Worm (Caenorhabditis elegans) whole organism, young adult: Measurements from ENCODE around the gene hrpa-1.

ENCODE experiments used
- B0035.1 ChIP-seq: sonication (generic microtip); optimal IDR thresholded peaks from 2 replicates; lab custom pipeline; 2016; ENCODE audit warnings: missing genetic modification characterization, mild to moderate bottlenecking, missing compliant biosample characterization, missing genotype, missing genetic modification reagents
- B0336.3 ChIP-seq: fragments of 200-800 bp; sonication (Bioruptor generic); IDR thresholded peaks from 2 replicates; pipeline ENCODE4 v1.3.6; 2022; ENCODE audit warnings: missing genetic modification characterization, missing compliant biosample characterization
- F23B12.7 ChIP-seq: sonication (generic microtip); optimal IDR thresholded peaks from 2 replicates; lab custom pipeline; 2017; ENCODE audit warnings: missing genetic modification characterization, mild to moderate bottlenecking, missing compliant biosample characterization, antibody characterized with exemption, moderate library complexity; ENCODE audit not compliant: insufficient read depth
- F33H1.4 ChIP-seq: fragments of 200-800 bp; sonication (Bioruptor generic); IDR thresholded peaks from 2 replicates; pipeline ENCODE4 v1.3.6; 2022; ENCODE audit warnings: missing genetic modification reagents, missing genetic modification characterization, missing compliant biosample characterization
- F39B2.1 ChIP-seq: fragments of 200-800 bp; sonication (Bioruptor generic); IDR thresholded peaks from 2 replicates; pipeline ENCODE4 v1.3.6; 2022; ENCODE audit warnings: missing genetic modification reagents, missing genetic modification characterization, missing compliant biosample characterization
- F57A8.1 ChIP-seq: fragments of 200-800 bp; sonication (Bioruptor generic); optimal IDR thresholded peaks from 2 replicates; lab custom pipeline; 2018; ENCODE audit warnings: mild to moderate bottlenecking, missing genetic modification characterization, moderate library complexity, missing compliant biosample characterization
- K12H6.12 ChIP-seq: fragments of 200-800 bp; sonication (Bioruptor generic); optimal IDR thresholded peaks from 2 replicates; lab custom pipeline; 2018; ENCODE audit warnings: mild to moderate bottlenecking, missing genetic modification characterization, missing compliant biosample characterization
- T07F8.4 ChIP-seq: sonication (generic microtip); optimal IDR thresholded peaks from 2 replicates; lab custom pipeline; 2016; ENCODE audit warnings: mild to moderate bottlenecking, missing genetic modification characterization, moderate library complexity, missing compliant biosample characterization
- T26A5.8 ChIP-seq: sonication (generic microtip); optimal IDR thresholded peaks from 2 replicates; lab custom pipeline; 2016; ENCODE audit warnings: missing genetic modification characterization, missing compliant biosample characterization
- Y53G8AR.9 ChIP-seq: fragments of 200-800 bp; sonication (Bioruptor generic); conservative IDR thresholded peaks from 2 replicates; pipeline ENCODE4 v1.3.6; 2022; ENCODE audit warnings: missing genetic modification reagents, missing genetic modification characterization, missing compliant biosample characterization
- aptf-3 ChIP-seq: fragments of 200-800 bp; sonication (Bioruptor generic); IDR thresholded peaks from 2 replicates; pipeline ENCODE4 v1.3.6; 2022; ENCODE audit warnings: missing genetic modification characterization, missing compliant biosample characterization
- atf-7 ChIP-seq: sonication (generic microtip); optimal IDR thresholded peaks from 2 replicates; lab custom pipeline; 2017; ENCODE audit warnings: mild to moderate bottlenecking, missing genetic modification characterization, missing compliant biosample characterization
- bed-1 ChIP-seq: fragments of 200-800 bp; sonication (Bioruptor generic); IDR thresholded peaks from 2 replicates; pipeline ENCODE4 v1.3.6; 2022; ENCODE audit warnings: missing genetic modification reagents, missing genetic modification characterization, missing compliant biosample characterization
- ceh-40 ChIP-seq: fragments of 200-800 bp; sonication (Bioruptor generic); IDR thresholded peaks from 2 replicates; pipeline ENCODE4 v1.3.6; 2022; ENCODE audit warnings: missing genetic modification characterization, missing compliant biosample characterization
- ceh-91 ChIP-seq: fragments of 200-800 bp; sonication (Bioruptor generic); IDR thresholded peaks from 2 replicates; pipeline ENCODE4 v1.3.6; 2022; ENCODE audit warnings: missing genetic modification reagents, missing genetic modification characterization, missing compliant biosample characterization
- chd-7 ChIP-seq: sonication (generic microtip); optimal IDR thresholded peaks from 2 replicates; lab custom pipeline; 2016; ENCODE audit warnings: mild to moderate bottlenecking, missing genetic modification characterization, moderate library complexity, missing compliant biosample characterization
- dpl-1 ChIP-seq: fragments of 150-350 bp; optimal IDR thresholded peaks from 2 replicates; lab custom pipeline; 2014; ENCODE audit warnings: missing biosample characterization, missing genetic modification reagents, missing genetic modification characterization
- efl-1 ChIP-seq: fragments of 150-350 bp; optimal IDR thresholded peaks from 2 replicates; lab custom pipeline; 2014; ENCODE audit warnings: missing biosample characterization, missing genetic modification reagents, missing genetic modification characterization
- gei-17 ChIP-seq: fragments of 200-800 bp; sonication (Bioruptor generic); optimal IDR thresholded peaks from 2 replicates; lab custom pipeline; 2018; ENCODE audit warnings: mild to moderate bottlenecking, missing genetic modification characterization, missing compliant biosample characterization
- hlh-12 ChIP-seq: sonication (generic microtip); optimal IDR thresholded peaks from 2 replicates; lab custom pipeline; 2016; ENCODE audit warnings: missing genetic modification characterization, missing compliant biosample characterization
- hlh-26 ChIP-seq: fragments of 200-800 bp; sonication (Bioruptor generic); conservative IDR thresholded peaks from 2 replicates; pipeline ENCODE4 v1.3.6; 2022; ENCODE audit warnings: missing genetic modification reagents, missing genetic modification characterization, missing compliant biosample characterization
- hmg-1.2 ChIP-seq: fragments of 200-800 bp; sonication (Bioruptor generic); IDR thresholded peaks from 2 replicates; pipeline ENCODE4 v1.3.6; 2022; ENCODE audit warnings: missing genetic modification reagents, missing genetic modification characterization, missing compliant biosample characterization
- hrde-1 ChIP-seq: sonication (generic microtip); optimal IDR thresholded peaks from 2 replicates; lab custom pipeline; 2016; ENCODE audit warnings: missing genetic modification characterization, mild to moderate bottlenecking, missing compliant biosample characterization, moderate library complexity, missing genotype, missing genetic modification reagents, borderline replicate concordance
- lin-26 ChIP-seq: fragments of 200-800 bp; sonication (Bioruptor generic); IDR thresholded peaks from 2 replicates; pipeline ENCODE4 v1.3.6; 2022; ENCODE audit warnings: missing genetic modification reagents, missing genetic modification characterization, missing compliant biosample characterization
- lsy-27 ChIP-seq: sonication (generic microtip); optimal IDR thresholded peaks from 2 replicates; lab custom pipeline; 2017; ENCODE audit warnings: missing genetic modification characterization, mild to moderate bottlenecking, missing compliant biosample characterization, antibody characterized with exemption, missing genotype, borderline replicate concordance; ENCODE audit not compliant: insufficient read depth
- mes-4 ChIP-seq: sonication (generic microtip); optimal IDR thresholded peaks from 2 replicates; lab custom pipeline; 2016; ENCODE audit warnings: missing genotype, missing genetic modification characterization, missing compliant biosample characterization
- nfya-1 ChIP-seq: sonication (generic microtip); optimal IDR thresholded peaks from 2 replicates; lab custom pipeline; 2017; ENCODE audit warnings: antibody characterized with exemption, missing compliant biosample characterization, missing genetic modification characterization, borderline replicate concordance; ENCODE audit not compliant: insufficient read depth
- nfyb-1 ChIP-seq: fragments of 200-800 bp; sonication (Bioruptor generic); IDR thresholded peaks from 2 replicates; pipeline ENCODE4 v1.3.6; 2022; ENCODE audit warnings: missing genetic modification reagents, missing genetic modification characterization, missing compliant biosample characterization
- nhr-90 ChIP-seq: sonication (generic microtip); optimal IDR thresholded peaks from 2 replicates; lab custom pipeline; 2016; ENCODE audit warnings: missing genotype, mild to moderate bottlenecking, missing genetic modification characterization, missing compliant biosample characterization
- pbrm-1 ChIP-seq: fragments of 200-800 bp; sonication (Bioruptor generic); IDR thresholded peaks from 2 replicates; pipeline ENCODE4 v1.3.6; 2022; ENCODE audit warnings: missing genetic modification reagents, missing genetic modification characterization, missing compliant biosample characterization
- pha-4 ChIP-seq: fragments of 150-350 bp; sonication (generic microtip); optimal IDR thresholded peaks from 2 replicates; lab custom pipeline; 2014; ENCODE audit warnings: missing biosample characterization, missing genetic modification reagents, missing genetic modification characterization
- repo-1 ChIP-seq: sonication (generic microtip); optimal IDR thresholded peaks from 2 replicates; lab custom pipeline; 2017; ENCODE audit warnings: mild to moderate bottlenecking, missing genetic modification characterization, missing compliant biosample characterization
- rpc-1 ChIP-seq, 2 experiments: fragments of 150-350 bp in 1 of 2; sonication (generic microtip) in 1 of 2; optimal IDR thresholded peaks; 2 replicates each; lab custom pipeline; 2014 to 2018; ENCODE audit warnings: missing biosample characterization in 1 of 2, missing genetic modification characterization in 1 of 2, missing genetic modification reagents in 1 of 2, missing genotype in 1 of 2
- sdz-38 ChIP-seq: sonication (generic microtip); optimal IDR thresholded peaks from 2 replicates; lab custom pipeline; 2016; ENCODE audit warnings: missing genotype, missing genetic modification characterization, missing compliant biosample characterization
- snpc-3.4 ChIP-seq: sonication (generic microtip); optimal IDR thresholded peaks from 2 replicates; lab custom pipeline; 2017; ENCODE audit warnings: missing genetic modification characterization, mild to moderate bottlenecking, missing compliant biosample characterization, antibody characterized with exemption, moderate library complexity, missing genotype, missing genetic modification reagents
- snpc-4 ChIP-seq, 5 experiments: fragments of 150-350 bp in 1 of 5; sonication (generic microtip) in 4 of 5; optimal IDR thresholded peaks; 2 replicates each; lab custom pipeline; 2014 to 2018; ENCODE audit warnings: missing genetic modification characterization in 5 of 5, missing biosample characterization in 3 of 5, antibody characterized with exemption in 2 of 5, mild to moderate bottlenecking in 2 of 5, missing compliant biosample characterization in 2 of 5, missing genotype in 2 of 5, moderate library complexity in 2 of 5, missing genetic modification reagents in 1 of 5
- tbp1 ChIP-seq: fragments of 200-800 bp; sonication (Bioruptor generic); optimal IDR thresholded peaks from 2 replicates; lab custom pipeline; 2018; ENCODE audit warnings: mild to moderate bottlenecking, missing genetic modification characterization, missing compliant biosample characterization
- tbx-9 ChIP-seq: sonication (generic microtip); optimal IDR thresholded peaks from 2 replicates; lab custom pipeline; 2016; ENCODE audit warnings: borderline replicate concordance, missing genetic modification characterization, inconsistent platforms, missing compliant biosample characterization
- unc-130 ChIP-seq: sonication (generic microtip); optimal IDR thresholded peaks from 2 replicates; lab custom pipeline; 2016; ENCODE audit warnings: missing genetic modification reagents, missing genetic modification characterization, missing compliant biosample characterization
- xnd-1 ChIP-seq: sonication (generic microtip); optimal IDR thresholded peaks from 2 replicates; lab custom pipeline; 2016; ENCODE audit warnings: missing genotype, missing genetic modification reagents, missing genetic modification characterization, missing compliant biosample characterization
- zfh-2 ChIP-seq: fragments of 200-800 bp; sonication (Bioruptor generic); conservative IDR thresholded peaks from 2 replicates; pipeline ENCODE4 v1.3.6; 2022; ENCODE audit warnings: missing genetic modification reagents, missing genetic modification characterization, missing compliant biosample characterization
- ztf-18 ChIP-seq: sonication (generic microtip); optimal IDR thresholded peaks from 2 replicates; lab custom pipeline; 2016; ENCODE audit warnings: missing genotype, mild to moderate bottlenecking, missing genetic modification characterization, missing compliant biosample characterization
- ztf-28 ChIP-seq: fragments of 200-800 bp; sonication (Bioruptor generic); IDR thresholded peaks from 2 replicates; pipeline ENCODE4 v1.3.6; 2022; ENCODE audit warnings: missing genetic modification reagents, missing genetic modification characterization, missing compliant biosample characterization
- ztf-6 ChIP-seq: fragments of 200-800 bp; sonication (Bioruptor generic); IDR thresholded peaks from 2 replicates; pipeline ENCODE4 v1.3.6; 2022; ENCODE audit warnings: missing genetic modification reagents, missing genetic modification characterization, missing compliant biosample characterization

hrpa-1 gene

DNA sequence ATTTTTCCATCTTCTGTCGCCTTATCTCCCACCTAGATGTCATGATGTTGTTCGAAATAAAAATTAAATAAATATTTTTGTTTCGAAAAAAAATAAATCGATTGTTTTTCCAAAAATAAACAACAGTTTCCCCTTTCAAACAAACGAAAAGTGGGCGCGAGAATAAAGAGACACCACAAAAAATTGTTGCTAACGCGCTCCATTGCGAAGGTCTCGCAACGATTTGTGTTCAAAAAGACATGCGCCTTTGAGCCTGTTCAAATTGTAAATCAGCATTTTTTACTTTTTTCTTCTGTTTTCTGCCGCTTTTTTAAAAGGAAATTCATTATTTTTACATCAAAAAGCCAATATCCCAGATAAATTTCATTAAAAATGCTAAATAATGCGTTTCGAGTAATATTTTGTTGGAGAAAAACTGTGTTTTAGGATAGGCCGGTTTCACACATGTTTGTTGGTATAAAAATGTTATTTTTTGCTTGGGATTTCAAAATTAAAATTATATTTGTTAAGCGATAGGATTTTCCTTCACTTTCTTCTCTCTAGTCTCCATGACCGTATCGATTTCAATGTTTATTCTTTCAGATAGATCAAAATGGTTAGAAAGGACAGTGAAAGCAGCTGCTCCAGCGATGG is 44.0 kb downstream of the hrpa-1 start, which contains the start of gene W08E12.7 (continued):
- peak; percentile 95 for TF ChIP-seq ceh-91 (GFP tag; lab: Robert Waterston, UW)
- peak; percentile 91 for TF ChIP-seq unc-130 (GFP tag; lab: Kevin White, UChicago)
- TF ChIP-seq ceh-40 = no peak
- TF ChIP-seq rpc-1 (optimal IDR thresholded peaks at IDR 0.05; lab: Kevin White, UChicago) = no peak
- no peak for TF ChIP-seq rpc-1 (tag; optimal IDR thresholded peaks at IDR 0.05; lab: Kevin White, UChicago)
- peak; percentile 93 for TF ChIP-seq dpl-1
- TF ChIP-seq ztf-6 (GFP tag; lab: Robert Waterston, UW) = peak; percentile 67; the same call in 1 of the 2 replicates
- TF ChIP-seq nfya-1 (tag; lab: Kevin White, UChicago) = no peak
- peak; percentile 85 for TF ChIP-seq ztf-28 (GFP tag; lab: Robert Waterston, UW)
- peak; percentile 94 for TF ChIP-seq efl-1 (GFP tag; lab: Kevin White, UChicago)
- peak; percentile 74 for TF ChIP-seq nfyb-1 (GFP tag; lab: Robert Waterston, UW)
- TF ChIP-seq snpc-3.4 (tag; lab: Kevin White, UChicago) = peak; percentile 91
- TF ChIP-seq hrde-1 (tag; lab: Kevin White, UChicago) = peak; percentile 32
- no peak for TF ChIP-seq bed-1 (GFP tag; lab: Robert Waterston, UW)
- peak; percentile 95 for TF ChIP-seq F23B12.7 (tag; lab: Kevin White, UChicago)
- TF ChIP-seq aptf-3 (GFP tag; lab: Robert Waterston, UW) = no peak
- peak; percentile 90 for TF ChIP-seq B0336.3 (GFP tag; lab: Robert Waterston, UW)
- TF ChIP-seq sdz-38 (tag; lab: Kevin White, UChicago) = no peak
- TF ChIP-seq K12H6.12 (tag; lab: Kevin White, UChicago) = peak; percentile 82
- peak; percentile 95 for TF ChIP-seq pha-4 (tag; lab: Kevin White, UChicago)
- no peak for TF ChIP-seq mes-4 (tag; lab: Kevin White, UChicago)
- no peak for TF ChIP-seq T26A5.8 (tag; lab: Kevin White, UChicago)
- TF ChIP-seq F39B2.1 (GFP tag; lab: Robert Waterston, UW) = no peak
- no peak for TF ChIP-seq lsy-27 (tag; lab: Kevin White, UChicago)
- TF ChIP-seq hlh-12 = no peak
- TF ChIP-seq hmg-1.2 (GFP tag; lab: Robert Waterston, UW) = peak; percentile 86
- no peak for TF ChIP-seq gei-17 (GFP tag; lab: Kevin White, UChicago)
- TF ChIP-seq chd-7 (tag; lab: Kevin White, UChicago) = no peak
- no peak for TF ChIP-seq hlh-26 (GFP tag; lab: Robert Waterston, UW)
- TF ChIP-seq nhr-90 = peak; percentile 52
- peak; percentile 44; the same call in 1 of the 2 replicates for TF ChIP-seq lin-26 (GFP tag; lab: Robert Waterston, UW)
- peak; percentile 60 for TF ChIP-seq snpc-4 (GFP tag; optimal IDR thresholded peaks at IDR 0.05; lab: Kevin White, UChicago)
- TF ChIP-seq snpc-4 (tag; optimal IDR thresholded peaks at IDR 0.05; lab: Kevin White, UChicago) = peak; percentile 54 to 85 (median 80)
- TF ChIP-seq tbx-9 (tag; lab: Kevin White, UChicago) = no peak
- peak; percentile 81; the same call in 1 of the 2 replicates for TF ChIP-seq Y53G8AR.9 (GFP tag; lab: Robert Waterston, UW)
- no peak for TF ChIP-seq zfh-2 (GFP tag; lab: Robert Waterston, UW)
- peak; percentile 91 for TF ChIP-seq pbrm-1 (GFP tag; lab: Robert Waterston, UW)
- peak; percentile 99 for TF ChIP-seq F33H1.4 (GFP tag; lab: Robert Waterston, UW)
- TF ChIP-seq F57A8.1 = no peak
- TF ChIP-seq ztf-18 (tag; lab: Kevin White, UChicago) = peak; percentile 82
- TF ChIP-seq xnd-1 (tag; lab: Kevin White, UChicago) = peak; percentile 61
- TF ChIP-seq B0035.1 (tag; lab: Kevin White, UChicago) = no peak
- peak; percentile 20 for TF ChIP-seq T07F8.4 (tag; lab: Kevin White, UChicago)
- TF ChIP-seq repo-1 (tag; lab: Kevin White, UChicago) = no peak
- peak; percentile 73 for TF ChIP-seq tbp1 (GFP tag; lab: Kevin White, UChicago)
- TF ChIP-seq atf-7 = peak; percentile 14
